Worm (Caenorhabditis elegans) whole organism, L1 larva: ENCODE results near the gene pen-2.

Source experiments
- C04F5.9 ChIP-seq: sonication (generic microtip); optimal IDR thresholded peaks from 2 replicates; lab custom pipeline; 2016; ENCODE audit warnings: missing genetic modification characterization, missing compliant biosample characterization
- Y116A8C.19 ChIP-seq: sonication (generic microtip); optimal IDR thresholded peaks from 2 replicates; lab custom pipeline; 2016; ENCODE audit warnings: missing compliant biosample characterization, missing genetic modification characterization, borderline replicate concordance
- aha-1 ChIP-seq: fragments of 150-350 bp; optimal IDR thresholded peaks from 2 replicates; lab custom pipeline; 2014; ENCODE audit warnings: missing biosample characterization, missing genetic modification characterization
- aly-2 ChIP-seq: fragments of 150-350 bp; optimal IDR thresholded peaks from 2 replicates; lab custom pipeline; 2014; ENCODE audit warnings: missing biosample characterization, missing genetic modification characterization
- ceh-63 ChIP-seq: fragments of 200-800 bp; sonication (Bioruptor generic); optimal IDR thresholded peaks from 2 replicates; lab custom pipeline; 2018; ENCODE audit warnings: mild to moderate bottlenecking, missing genetic modification characterization, missing compliant biosample characterization
- ceh-8 ChIP-seq: fragments of 200-800 bp; sonication (Bioruptor generic); optimal IDR thresholded peaks from 2 replicates; lab custom pipeline; 2018; ENCODE audit warnings: mild to moderate bottlenecking, missing genetic modification characterization, moderate library complexity, missing compliant biosample characterization
- ceh-88 ChIP-seq: fragments of 200-800 bp; sonication (Bioruptor generic); IDR thresholded peaks from 2 replicates; pipeline ENCODE4 v1.3.6; 2022; ENCODE audit warnings: missing genetic modification characterization, missing compliant biosample characterization
- dsc-1 ChIP-seq: sonication (generic microtip); optimal IDR thresholded peaks from 2 replicates; lab custom pipeline; 2016; ENCODE audit warnings: mild to moderate bottlenecking, missing genetic modification characterization, missing compliant biosample characterization
- efl-1 ChIP-seq, 4 experiments: fragments of 150-350 bp; optimal IDR thresholded peaks in 3 of 4; peaks in 1 of 4; 1 replicate in 1 of 4; 2 replicates in 3 of 4; lab custom pipeline; 2014; ENCODE audit warnings: missing biosample characterization in 2 of 4, missing genetic modification characterization in 2 of 4, missing genetic modification reagents in 2 of 4
- efl-3 ChIP-seq: fragments of 200-800 bp; sonication (Bioruptor generic); optimal IDR thresholded peaks from 2 replicates; lab custom pipeline; 2018; ENCODE audit warnings: mild to moderate bottlenecking, missing genetic modification characterization, missing compliant biosample characterization
- egl-27 ChIP-seq, 2 experiments: fragments of 150-350 bp in 1 of 2; sonication (generic microtip); optimal IDR thresholded peaks; 3 replicates each; lab custom pipeline; 2017 to 2018; ENCODE audit warnings: missing biosample characterization in 2 of 2, missing genetic modification characterization in 2 of 2, missing genetic modification reagents in 2 of 2
- fkh-10 ChIP-seq: sonication (generic microtip); optimal IDR thresholded peaks from 2 replicates; lab custom pipeline; 2017; ENCODE audit warnings: missing biosample characterization, missing genetic modification reagents, missing genetic modification characterization
- hpl-2 ChIP-seq: fragments of 150-350 bp; optimal IDR thresholded peaks from 2 replicates; lab custom pipeline; 2014; ENCODE audit warnings: missing biosample characterization, missing genetic modification reagents, missing genetic modification characterization
- irx-1 ChIP-seq: sonication (generic microtip); optimal IDR thresholded peaks from 2 replicates; lab custom pipeline; 2016; ENCODE audit warnings: missing genetic modification characterization, missing compliant biosample characterization
- isw-1 ChIP-seq: fragments of 200-800 bp; sonication (Bioruptor generic); IDR thresholded peaks from 2 replicates; pipeline ENCODE4 v1.3.6; 2022; ENCODE audit warnings: missing genetic modification characterization, missing compliant biosample characterization
- jun-1 ChIP-seq: fragments of 150-350 bp; optimal IDR thresholded peaks from 2 replicates; lab custom pipeline; 2014; ENCODE audit warnings: missing biosample characterization, missing genetic modification reagents, missing genetic modification characterization
- lin-13 ChIP-seq: fragments of 150-350 bp; optimal IDR thresholded peaks from 2 replicates; lab custom pipeline; 2014; ENCODE audit warnings: missing biosample characterization, missing genetic modification reagents, missing genetic modification characterization
- lin-15B ChIP-seq: fragments of 150-350 bp; sonication (generic microtip); optimal IDR thresholded peaks from 3 replicates; lab custom pipeline; 2014; ENCODE audit warnings: missing biosample characterization, missing genetic modification characterization
- mef-2 ChIP-seq: fragments of 150-350 bp; optimal IDR thresholded peaks from 2 replicates; lab custom pipeline; 2014; ENCODE audit warnings: missing biosample characterization, missing genetic modification characterization
- nhr-11 ChIP-seq: fragments of 150-350 bp; optimal IDR thresholded peaks from 2 replicates; lab custom pipeline; 2014; ENCODE audit warnings: missing biosample characterization, missing genetic modification characterization
- nhr-20 ChIP-seq: sonication (generic microtip); optimal IDR thresholded peaks from 2 replicates; lab custom pipeline; 2016; ENCODE audit warnings: mild to moderate bottlenecking, missing genetic modification characterization, missing compliant biosample characterization
- nhr-237 ChIP-seq: fragments of 150-350 bp; optimal IDR thresholded peaks from 2 replicates; lab custom pipeline; 2014; ENCODE audit warnings: missing biosample characterization, missing genetic modification characterization
- nhr-47 ChIP-seq: sonication (generic microtip); optimal IDR thresholded peaks from 2 replicates; lab custom pipeline; 2016; ENCODE audit warnings: mild to moderate bottlenecking, missing genetic modification characterization, moderate library complexity, missing compliant biosample characterization
- nhr-77 ChIP-seq: fragments of 150-350 bp; optimal IDR thresholded peaks from 2 replicates; lab custom pipeline; 2014; ENCODE audit warnings: missing biosample characterization, missing genetic modification characterization
- nhr-85 ChIP-seq: sonication (generic microtip); peaks from one replicate; lab custom pipeline; 2016; ENCODE audit warnings: missing genetic modification characterization, inconsistent platforms, missing compliant biosample characterization
- nhr-90 ChIP-seq: sonication (generic microtip); optimal IDR thresholded peaks from 2 replicates; lab custom pipeline; 2016; ENCODE audit warnings: mild to moderate bottlenecking, missing genetic modification characterization, missing compliant biosample characterization; ENCODE audit not compliant: poor library complexity
- pag-3 ChIP-seq: sonication (generic microtip); optimal IDR thresholded peaks from 2 replicates; lab custom pipeline; 2017; ENCODE audit warnings: missing genetic modification characterization, mild to moderate bottlenecking, missing compliant biosample characterization, antibody characterized with exemption, borderline replicate concordance; ENCODE audit not compliant: insufficient read depth
- skn-1 ChIP-seq: fragments of 150-350 bp; optimal IDR thresholded peaks from 2 replicates; lab custom pipeline; 2014; ENCODE audit warnings: missing biosample characterization, missing genetic modification characterization
- snpc-4 ChIP-seq: fragments of 150-350 bp; optimal IDR thresholded peaks from 2 replicates; lab custom pipeline; 2014; ENCODE audit warnings: missing biosample characterization, missing genetic modification characterization
- snu-23 ChIP-seq: sonication (generic microtip); optimal IDR thresholded peaks from 2 replicates; lab custom pipeline; 2016; ENCODE audit warnings: missing genetic modification characterization, missing compliant biosample characterization
- sox-4 ChIP-seq: sonication (generic microtip); optimal IDR thresholded peaks from 2 replicates; lab custom pipeline; 2016; ENCODE audit warnings: missing genetic modification characterization, missing compliant biosample characterization
- sup-37 ChIP-seq: fragments of 200-800 bp; sonication (Bioruptor generic); optimal IDR thresholded peaks from 2 replicates; lab custom pipeline; 2018; ENCODE audit warnings: mild to moderate bottlenecking, missing genetic modification characterization, missing compliant biosample characterization
- swsn-7 ChIP-seq: sonication (generic microtip); optimal IDR thresholded peaks from 2 replicates; lab custom pipeline; 2016; ENCODE audit warnings: missing genetic modification characterization, missing compliant biosample characterization
- tlp-1 ChIP-seq: fragments of 150-350 bp; optimal IDR thresholded peaks from 2 replicates; lab custom pipeline; 2014; ENCODE audit warnings: missing biosample characterization, missing genetic modification characterization
- unc-130 ChIP-seq: fragments of 150-350 bp; optimal IDR thresholded peaks from 2 replicates; lab custom pipeline; 2017; ENCODE audit warnings: missing biosample characterization, missing genetic modification characterization, inconsistent platforms
- unc-98 ChIP-seq: fragments of 200-800 bp; sonication (Bioruptor generic); IDR thresholded peaks from 2 replicates; pipeline ENCODE4 v1.3.6; 2022; ENCODE audit warnings: missing genetic modification characterization, missing compliant biosample characterization
- zag-1 ChIP-seq: fragments of 150-350 bp; optimal IDR thresholded peaks from 2 replicates; lab custom pipeline; 2014; ENCODE audit warnings: missing biosample characterization, missing genetic modification characterization
- ztf-4 ChIP-seq: fragments of 150-350 bp; optimal IDR thresholded peaks from 2 replicates; lab custom pipeline; 2014; ENCODE audit warnings: missing biosample characterization, missing genetic modification characterization

pen-2 gene

ce11 chrIII:11337627-11338026 is 5.5 kb upstream of the pen-2 start:
- TF ChIP-seq ztf-4 (tag; lab: Kevin White, UChicago) (no peak), lin-15B (tag; lab: Kevin White, UChicago) (no peak), C04F5.9 (tag; lab: Kevin White, UChicago) (no peak), isw-1 (GFP tag; lab: Robert Waterston, UW) (no peak), nhr-77 (tag; lab: Kevin White, UChicago) (no peak), irx-1 (tag; lab: Kevin White, UChicago) (no peak), mef-2 (tag; lab: Kevin White, UChicago) (no peak), sox-4 (tag; lab: Kevin White, UChicago) (no peak), ceh-88 (no peak), dsc-1 (no peak)

ce11 chrIII:11341466-11341865 is 1.7 kb upstream of the pen-2 start:
- TF ChIP-seq nhr-20 (tag; lab: Kevin White, UChicago) (no peak), unc-98 (no peak), ceh-63 (GFP tag; lab: Kevin White, UChicago) (no peak), sup-37 (GFP tag; lab: Kevin White, UChicago) (no peak), aly-2 (no peak), nhr-47 (tag; lab: Kevin White, UChicago) (no peak), fkh-10 (GFP tag; lab: Kevin White, UChicago) (no peak), nhr-237 (tag; lab: Kevin White, UChicago) (no peak), zag-1 (no peak), lin-13 (GFP tag; lab: Kevin White, UChicago) (no peak), efl-3 (GFP tag; lab: Kevin White, UChicago) (no peak), snpc-4 (no peak), nhr-85 (tag; lab: Kevin White, UChicago) (no peak), C04F5.9 (tag; lab: Kevin White, UChicago) (no peak), hpl-2 (GFP tag; lab: Kevin White, UChicago) (no peak), unc-130 (tag; lab: Kevin White, UChicago) (no peak), Y116A8C.19 (tag; lab: Kevin White, UChicago) (no peak), jun-1 (tag; lab: Kevin White, UChicago) (no peak), pag-3 (no peak), aha-1 (no peak)

ce11 chrIII:11344125-11344524 is 1.0 kb downstream of the pen-2 start:
- TF ChIP-seq hpl-2 (GFP tag; lab: Kevin White, UChicago) (no peak), snpc-4 (no peak), swsn-7 (tag; lab: Kevin White, UChicago) (no peak), nhr-90 (no peak), tlp-1 (no peak), snu-23 (no peak), sox-4 (tag; lab: Kevin White, UChicago) (no peak), ceh-8 (GFP tag; lab: Kevin White, UChicago) (no peak), nhr-20 (tag; lab: Kevin White, UChicago) (no peak), skn-1 (tag; lab: Kevin White, UChicago) (no peak), mef-2 (tag; lab: Kevin White, UChicago) (no peak), nhr-11 (tag; lab: Kevin White, UChicago) (no peak), efl-1 (optimal IDR thresholded peaks at IDR 0.05; lab: Kevin White, UChicago) (no peak), efl-1 (GFP tag; optimal IDR thresholded peaks at IDR 0.05 in 1 of 2; lab: Kevin White, UChicago) (no peak)

- no peak for TF ChIP-seq egl-27 (tag; optimal IDR thresholded peaks at IDR 0.05; lab: Kevin White, UChicago)
- TF ChIP-seq C04F5.9 (tag; lab: Kevin White, UChicago): no peak
- no peak for TF ChIP-seq sup-37 (GFP tag; lab: Kevin White, UChicago)
- TF ChIP-seq, all 84 proteins: peak for 0
Measured at ce11 chrIII:11346383-11346782, 3.3 kb downstream of the pen-2 start, which contains the start of gene T28D6.7. Gene T28D6.7, minus strand, starts transcription at chrIII:11346483.
